Fruit fly (Drosophila melanogaster) whole organism, wandering third instar larva: ENCODE data around the gene CG31223.

Source experiments
- Abd-B ChIP-seq: fragments of >200 bp; optimal IDR thresholded peaks from 2 replicates; lab custom pipeline; 2017; ENCODE audit warnings: missing biosample characterization, missing genetic modification characterization
- CrebA ChIP-seq: fragments of 200-800 bp; sonication (Bioruptor generic); optimal IDR thresholded peaks from 2 replicates; lab custom pipeline; 2016; ENCODE audit warnings: missing biosample characterization, mild to moderate bottlenecking, missing genetic modification characterization, borderline replicate concordance
- Mio ChIP-seq: sonication (Bioruptor generic); optimal IDR thresholded peaks from 2 replicates; lab custom pipeline; 2016; ENCODE audit warnings: missing biosample characterization, missing genetic modification characterization
- N ChIP-seq: fragments of >200 bp; optimal IDR thresholded peaks from 2 replicates; lab custom pipeline; 2018; ENCODE audit warnings: missing biosample characterization, missing external identifiers, missing genetic modification characterization
- OdsH ChIP-seq: fragments of 200-800 bp; sonication (Bioruptor generic); optimal IDR thresholded peaks from 2 replicates; lab custom pipeline; 2016; ENCODE audit warnings: missing biosample characterization, mild to moderate bottlenecking, missing genetic modification characterization
- brk ChIP-seq: fragments of 200-800 bp; sonication (Bioruptor generic); optimal IDR thresholded peaks from 2 replicates; lab custom pipeline; 2016; ENCODE audit warnings: missing biosample characterization, mild to moderate bottlenecking, missing genetic modification characterization
- dmrt93B ChIP-seq: fragments of 200-800 bp; sonication (Bioruptor generic); optimal IDR thresholded peaks from 2 replicates; lab custom pipeline; 2018; ENCODE audit warnings: missing biosample characterization, mild to moderate bottlenecking, missing genetic modification characterization
- ey ChIP-seq: fragments of 200-800 bp; sonication (Bioruptor generic); optimal IDR thresholded peaks from 2 replicates; lab custom pipeline; 2016; ENCODE audit warnings: missing biosample characterization, missing genetic modification characterization
- h ChIP-seq: fragments of 200-800 bp; sonication (Bioruptor generic); optimal IDR thresholded peaks from 3 replicates; lab custom pipeline; 2016; ENCODE audit warnings: missing biosample characterization, mild to moderate bottlenecking, missing genetic modification characterization
- jim ChIP-seq: fragments of 175-275, 200-325 bp; sonication (Bioruptor generic); optimal IDR thresholded peaks from 2 replicates; lab custom pipeline; 2016; ENCODE audit warnings: missing biosample characterization, mild to moderate bottlenecking, missing genetic modification characterization
- pan ChIP-seq: fragments of >200 bp; optimal IDR thresholded peaks from 2 replicates; lab custom pipeline; 2017
- psq ChIP-seq: fragments of 200-800 bp; sonication (Bioruptor generic); optimal IDR thresholded peaks from 3 replicates; lab custom pipeline; 2017; ENCODE audit warnings: missing biosample characterization, mild to moderate bottlenecking, missing genetic modification characterization, moderate library complexity
- woc ChIP-seq: sonication (Bioruptor generic); optimal IDR thresholded peaks from 2 replicates; lab custom pipeline; 2016; ENCODE audit warnings: missing biosample characterization, mild to moderate bottlenecking, missing genetic modification characterization

- no peak for TF ChIP-seq OdsH (GFP tag; lab: Kevin White, UChicago)
- TF ChIP-seq CrebA: no peak
- no peak for TF ChIP-seq jim (GFP tag; lab: Kevin White, UChicago)
- no peak for TF ChIP-seq psq
- no peak for TF ChIP-seq Mio (GFP tag; lab: Kevin White, UChicago)
- TF ChIP-seq brk (GFP tag; lab: Kevin White, UChicago): no peak
- TF ChIP-seq ey (GFP tag; lab: Kevin White, UChicago): no peak
- no peak for TF ChIP-seq Abd-B (GFP tag; lab: Kevin White, UChicago)
- no peak for TF ChIP-seq woc
- no peak for TF ChIP-seq dmrt93B (GFP tag; lab: Kevin White, UChicago)
- no peak for TF ChIP-seq N (GFP tag; lab: Kevin White, UChicago)
- TF ChIP-seq pan: no peak
- TF ChIP-seq h (GFP tag; lab: Kevin White, UChicago): no peak
Observed at dm6 chr3R:20870736-20871135, 39.8 kb downstream of the CG31223 start, which contains the start of gene TotA.
